Worm (Caenorhabditis elegans): ENCODE measurements around the gene H43E16.1.

DNA sequence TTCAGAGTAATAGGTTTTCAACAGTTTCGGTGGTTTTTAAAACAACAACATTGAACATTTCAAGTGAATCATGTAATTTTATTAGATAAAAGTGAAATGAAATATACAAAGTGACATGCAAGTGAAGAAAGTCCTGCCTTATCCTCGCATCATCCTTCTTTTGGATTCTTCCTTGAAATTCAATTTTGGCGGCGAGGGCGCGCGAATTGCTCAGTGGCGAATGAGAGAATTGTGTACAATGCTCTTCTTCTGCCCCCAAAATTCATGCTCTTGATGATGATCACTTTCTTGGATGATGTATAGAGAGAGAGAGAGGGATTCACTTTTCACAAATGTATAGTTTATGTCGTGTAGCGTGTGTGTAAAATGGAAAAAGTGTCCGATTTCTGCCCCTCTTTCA lies 35.6 kb downstream of the H43E16.1 start:
- TF ChIP-seq aly-2 (tag; optimal IDR thresholded peaks at IDR 0.05) (no peak), R02D3.7 (tag; optimal IDR thresholded peaks at IDR 0.05) (no peak), ama-1 (optimal IDR thresholded peaks at IDR 0.05) (no peak), nhr-41 (GFP tag; IDR thresholded peaks at IDR 0.05) (no peak), nhr-6 (tag; optimal IDR thresholded peaks at IDR 0.05) (no peak), snpc-4 (tag; optimal IDR thresholded peaks at IDR 0.05) (no peak), fkh-10 (GFP tag; optimal IDR thresholded peaks at IDR 0.05) (peak; percentile 69), pqm-1 (tag; optimal IDR thresholded peaks at IDR 0.05) (no peak), dpl-1 (GFP tag; optimal IDR thresholded peaks at IDR 0.05) (no peak), nhr-11 (tag; optimal IDR thresholded peaks at IDR 0.05) (no peak), ZK546.5 (tag; optimal IDR thresholded peaks at IDR 0.05) (no peak)
